Worm (Caenorhabditis elegans) whole organism, L4 larva: ENCODE results near the gene madf-8.
A peak's percentile ranks its signal among the peaks of the same experiment; 100 is the strongest.

Experiments used
- F44E2.7 ChIP-seq: fragments of 200-800 bp; sonication (Bioruptor generic); IDR thresholded peaks from 2 replicates; pipeline ENCODE4 v2.1.2; 2022; ENCODE audit warnings: missing genetic modification characterization, missing compliant biosample characterization
- R02D3.7 ChIP-seq: fragments of 150-350 bp; sonication (generic microtip); optimal IDR thresholded peaks from 3 replicates; lab custom pipeline; 2014; ENCODE audit warnings: missing biosample characterization, missing genetic modification characterization
- T20F7.1 ChIP-seq: fragments of 200-800 bp; sonication (Bioruptor generic); optimal IDR thresholded peaks from 2 replicates; lab custom pipeline; 2018; ENCODE audit warnings: mild to moderate bottlenecking, missing genetic modification characterization, missing compliant biosample characterization
- Y5F2A.4 ChIP-seq: fragments of 200-800 bp; sonication (Bioruptor generic); optimal IDR thresholded peaks from 2 replicates; lab custom pipeline; 2018; ENCODE audit warnings: mild to moderate bottlenecking, missing genetic modification characterization, missing compliant biosample characterization
- Y75B8A.6 ChIP-seq: fragments of 200-800 bp; sonication (Bioruptor generic); IDR thresholded peaks from 2 replicates; pipeline ENCODE4 v1.3.6; 2022; ENCODE audit warnings: missing genetic modification reagents, missing genetic modification characterization, missing compliant biosample characterization
- ZK546.5 ChIP-seq, 2 experiments: sonication (generic microtip); optimal IDR thresholded peaks; 2 replicates each; lab custom pipeline; 2017; ENCODE audit warnings: missing biosample characterization in 2 of 2, missing genetic modification characterization in 2 of 2
- aha-1 ChIP-seq: fragments of 150-350 bp; peaks from one replicate; lab custom pipeline; 2014; ENCODE audit warnings: missing biosample characterization, missing genetic modification characterization
- ceh-20 ChIP-seq: fragments of 200-800 bp; sonication (Bioruptor generic); IDR thresholded peaks from 2 replicates; pipeline ENCODE4 v1.3.6; 2022; ENCODE audit warnings: missing genetic modification reagents, missing genetic modification characterization, missing compliant biosample characterization
- ceh-28 ChIP-seq: fragments of 150-350 bp; optimal IDR thresholded peaks from 2 replicates; lab custom pipeline; 2014; ENCODE audit warnings: missing biosample characterization, missing genetic modification reagents, missing genetic modification characterization
- ces-1 ChIP-seq: fragments of 150-350 bp; sonication (generic microtip); optimal IDR thresholded peaks from 4 replicates; lab custom pipeline; 2014; ENCODE audit warnings: missing biosample characterization, missing genetic modification reagents, missing genetic modification characterization
- daf-16 ChIP-seq, 3 experiments: sonication (generic microtip); optimal IDR thresholded peaks; 2 replicates each; lab custom pipeline; 2016 to 2017; ENCODE audit warnings: missing genetic modification characterization in 3 of 3, missing genetic modification reagents in 3 of 3, mild to moderate bottlenecking in 2 of 3, missing compliant biosample characterization in 2 of 3, missing biosample characterization in 1 of 3, moderate library complexity in 1 of 3
- duxl-1 ChIP-seq: sonication (generic microtip); optimal IDR thresholded peaks from 2 replicates; lab custom pipeline; 2016; ENCODE audit warnings: mild to moderate bottlenecking, missing genetic modification characterization, moderate library complexity, missing compliant biosample characterization; ENCODE audit not compliant: poor library complexity
- dve-1 ChIP-seq: sonication (generic microtip); optimal IDR thresholded peaks from 2 replicates; lab custom pipeline; 2017; ENCODE audit warnings: antibody characterized with exemption, mild to moderate bottlenecking, missing genetic modification characterization, missing compliant biosample characterization; ENCODE audit not compliant: insufficient read depth
- egl-43 ChIP-seq: fragments of 200-800 bp; sonication (Bioruptor generic); IDR thresholded peaks from 2 replicates; pipeline ENCODE4 v1.3.6; 2022; ENCODE audit warnings: missing genetic modification reagents, missing genetic modification characterization, missing compliant biosample characterization
- fkh-10 ChIP-seq: fragments of 150-350 bp; optimal IDR thresholded peaks from 2 replicates; lab custom pipeline; 2014; ENCODE audit warnings: missing biosample characterization, missing genetic modification reagents, missing genetic modification characterization
- gei-8 ChIP-seq: fragments of 200-800 bp; sonication (Bioruptor generic); optimal IDR thresholded peaks from 2 replicates; lab custom pipeline; 2018; ENCODE audit warnings: mild to moderate bottlenecking, missing genetic modification characterization, missing compliant biosample characterization
- hlh-11 ChIP-seq: fragments of 200-800 bp; sonication (Bioruptor generic); optimal IDR thresholded peaks from 2 replicates; lab custom pipeline; 2018; ENCODE audit warnings: mild to moderate bottlenecking, missing genetic modification characterization, missing compliant biosample characterization
- hlh-30 ChIP-seq: sonication (generic microtip); optimal IDR thresholded peaks from 2 replicates; lab custom pipeline; 2017; ENCODE audit warnings: antibody characterized with exemption, mild to moderate bottlenecking, missing genetic modification characterization, missing compliant biosample characterization; ENCODE audit not compliant: insufficient read depth
- lin-29 ChIP-seq: fragments of 200-800 bp; sonication (Bioruptor generic); IDR thresholded peaks from 2 replicates; pipeline ENCODE4 v1.3.6; 2022; ENCODE audit warnings: missing genetic modification reagents, missing genetic modification characterization, missing compliant biosample characterization
- lin-38 ChIP-seq: fragments of 200-800 bp; sonication (Bioruptor generic); IDR thresholded peaks from 2 replicates; pipeline ENCODE4 v1.3.6; 2022; ENCODE audit warnings: missing genetic modification reagents, missing genetic modification characterization, missing compliant biosample characterization
- lsy-2 ChIP-seq, 2 experiments: fragments of 150-350 bp in 1 of 2; sonication (generic microtip) in 1 of 2; optimal IDR thresholded peaks; 2 replicates each; lab custom pipeline; 2014 to 2017; ENCODE audit warnings: missing biosample characterization in 2 of 2, missing genetic modification characterization in 2 of 2
- madf-5 ChIP-seq, 2 experiments: fragments of 200-800 bp; sonication (Bioruptor generic); IDR thresholded peaks; 2 replicates each; pipeline ENCODE4 v1.3.6; 2022; ENCODE audit warnings: missing compliant biosample characterization in 2 of 2, missing genetic modification characterization in 2 of 2
- mdt-29 ChIP-seq: fragments of 200-800 bp; sonication (Bioruptor generic); IDR thresholded peaks from 2 replicates; pipeline ENCODE4 v1.3.6; 2022; ENCODE audit warnings: missing genetic modification reagents, missing genetic modification characterization, missing compliant biosample characterization
- mep-1 ChIP-seq: fragments of 150-350 bp; sonication (generic microtip); optimal IDR thresholded peaks from 3 replicates; lab custom pipeline; 2014; ENCODE audit warnings: missing biosample characterization, missing genetic modification characterization
- mes-2 ChIP-seq: sonication (generic microtip); optimal IDR thresholded peaks from 2 replicates; lab custom pipeline; 2016; ENCODE audit warnings: missing genotype, mild to moderate bottlenecking, missing genetic modification characterization, missing compliant biosample characterization; ENCODE audit not compliant: poor library complexity, severe bottlenecking
- nhr-10 ChIP-seq: fragments of 150-350 bp; optimal IDR thresholded peaks from 2 replicates; lab custom pipeline; 2014; ENCODE audit warnings: missing biosample characterization, missing genetic modification characterization
- nhr-102 ChIP-seq: sonication (generic microtip); optimal IDR thresholded peaks from 2 replicates; lab custom pipeline; 2016; ENCODE audit warnings: mild to moderate bottlenecking, missing genetic modification characterization, moderate library complexity, missing compliant biosample characterization
- nhr-28 ChIP-seq: fragments of 150-350 bp; optimal IDR thresholded peaks from 2 replicates; lab custom pipeline; 2014; ENCODE audit warnings: missing biosample characterization, missing genetic modification characterization
- nhr-42 ChIP-seq: fragments of 200-800 bp; sonication (Bioruptor generic); IDR thresholded peaks from 2 replicates; pipeline ENCODE4 v1.3.6; 2022; ENCODE audit warnings: missing genetic modification characterization, missing compliant biosample characterization
- nhr-48 ChIP-seq: sonication (generic microtip); optimal IDR thresholded peaks from 2 replicates; lab custom pipeline; 2016; ENCODE audit warnings: mild to moderate bottlenecking, missing genetic modification characterization, missing compliant biosample characterization
- nhr-77 ChIP-seq: fragments of 150-350 bp; optimal IDR thresholded peaks from 2 replicates; lab custom pipeline; 2014; ENCODE audit warnings: missing biosample characterization, missing genetic modification characterization
- pha-4 ChIP-seq, 2 experiments: fragments of 150-350 bp in 1 of 2; fragments of 200-800 bp in 1 of 2; sonication (Bioruptor generic) in 1 of 2; IDR thresholded peaks in 1 of 2; optimal IDR thresholded peaks in 1 of 2; 2 replicates each; pipeline versions ENCODE4 v1.3.6 to Lab custom; 2014 to 2022; ENCODE audit warnings: missing genetic modification characterization in 2 of 2, missing genetic modification reagents in 2 of 2, missing biosample characterization in 1 of 2, missing compliant biosample characterization in 1 of 2
- php-3 ChIP-seq: fragments of 200-800 bp; sonication (Bioruptor generic); IDR thresholded peaks from 2 replicates; pipeline ENCODE4 v1.3.6; 2022; ENCODE audit warnings: missing genetic modification reagents, missing genetic modification characterization, missing compliant biosample characterization
- pqm-1 ChIP-seq: sonication (generic microtip); optimal IDR thresholded peaks from 2 replicates; lab custom pipeline; 2017; ENCODE audit warnings: missing biosample characterization, missing genetic modification characterization
- set-16 ChIP-seq: fragments of 200-800 bp; sonication (Bioruptor generic); IDR thresholded peaks from 2 replicates; pipeline ENCODE4 v1.3.6; 2022; ENCODE audit warnings: missing genetic modification reagents, missing genetic modification characterization, missing compliant biosample characterization
- snpc-1.2 ChIP-seq: fragments of 200-800 bp; sonication (Bioruptor generic); IDR thresholded peaks from 2 replicates; pipeline ENCODE4 v1.3.6; 2022; ENCODE audit warnings: missing genetic modification reagents, missing genetic modification characterization, missing compliant biosample characterization
- spr-1 ChIP-seq: sonication (generic microtip); optimal IDR thresholded peaks from 2 replicates; lab custom pipeline; 2016; ENCODE audit warnings: mild to moderate bottlenecking, missing genetic modification characterization, missing compliant biosample characterization
- tra-1 ChIP-seq: fragments of 200-800 bp; sonication (Bioruptor generic); IDR thresholded peaks from 2 replicates; pipeline ENCODE4 v1.3.6; 2022; ENCODE audit warnings: missing genetic modification reagents, missing genetic modification characterization, missing compliant biosample characterization
- unc-62 ChIP-seq, 3 experiments: fragments of 150-350 bp in 1 of 3; sonication (generic microtip); optimal IDR thresholded peaks in 2 of 3; peaks in 1 of 3; 1 replicate in 1 of 3; 2 replicates in 2 of 3; lab custom pipeline; 2014 to 2017; ENCODE audit warnings: missing biosample characterization in 3 of 3, missing genetic modification characterization in 3 of 3, missing genetic modification reagents in 3 of 3, missing genotype in 1 of 3
- vab-7 ChIP-seq: fragments of 200-800 bp; sonication (Bioruptor generic); IDR thresholded peaks from 2 replicates; pipeline ENCODE4 v1.3.6; 2022; ENCODE audit warnings: missing genetic modification reagents, missing genetic modification characterization, missing compliant biosample characterization
- zip-2 ChIP-seq: fragments of 150-350 bp; optimal IDR thresholded peaks from 2 replicates; lab custom pipeline; 2014; ENCODE audit warnings: missing biosample characterization, missing genetic modification characterization
- ztf-7 ChIP-seq: fragments of 150-350 bp; optimal IDR thresholded peaks from 2 replicates; lab custom pipeline; 2014; ENCODE audit warnings: missing biosample characterization, missing genetic modification characterization

The madf-8 gene

DNA sequence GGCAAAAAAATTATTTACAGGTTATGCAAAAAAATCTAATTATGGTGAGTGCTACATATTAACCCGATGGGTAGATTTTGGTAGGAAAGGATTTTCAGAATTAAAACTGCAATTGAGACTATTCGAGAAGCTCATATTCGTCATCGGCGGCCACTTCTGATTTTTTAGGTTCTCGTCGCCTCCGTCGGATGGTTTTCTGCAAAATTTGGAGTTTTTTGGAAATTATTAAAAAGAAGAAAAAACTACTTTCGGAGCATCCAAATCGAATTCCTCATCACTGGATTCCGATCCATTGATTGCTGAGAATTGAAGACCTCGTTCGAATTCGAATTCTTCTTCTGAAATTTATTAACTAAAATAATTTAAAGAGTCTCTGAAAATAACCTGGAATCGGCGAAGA is 2.3 kb upstream of the madf-8 start:
- TF ChIP-seq aha-1 (peak; percentile 3), vab-7 (no peak), pha-4 (GFP tag; IDR thresholded peaks at IDR 0.05; lab: Robert Waterston, UW) (peak; percentile 42; the same call in 1 of the 2 replicates), pha-4 (tag; optimal IDR thresholded peaks at IDR 0.05; lab: Kevin White, UChicago) (no peak), nhr-42 (GFP tag; lab: Robert Waterston, UW) (no peak), lin-38 (GFP tag; lab: Robert Waterston, UW) (peak; percentile 12; the same call in 1 of the 2 replicates), tra-1 (GFP tag; lab: Robert Waterston, UW) (0 out of 2 replicates have a peak, but pooled peaks have one; percentile 13), ceh-20 (GFP tag; lab: Robert Waterston, UW) (no peak), lsy-2 (tag; optimal IDR thresholded peaks at IDR 0.05; lab: Kevin White, UChicago) (no peak), snpc-1.2 (GFP tag; lab: Robert Waterston, UW) (no peak), dve-1 (tag; lab: Kevin White, UChicago) (peak; percentile 5), nhr-102 (tag; lab: Kevin White, UChicago) (no peak), gei-8 (GFP tag; lab: Kevin White, UChicago) (peak; percentile 25), php-3 (GFP tag; lab: Robert Waterston, UW) (0 out of 2 replicates have a peak, but pooled peaks have one; percentile 41), hlh-30 (tag; lab: Kevin White, UChicago) (no peak), lin-29 (GFP tag; lab: Robert Waterston, UW) (0 out of 2 replicates have a peak, but pooled peaks have one; percentile 17), R02D3.7 (tag; lab: Kevin White, UChicago) (no peak)
- TF ChIP-seq, all 104 proteins: peak for 8

DNA sequence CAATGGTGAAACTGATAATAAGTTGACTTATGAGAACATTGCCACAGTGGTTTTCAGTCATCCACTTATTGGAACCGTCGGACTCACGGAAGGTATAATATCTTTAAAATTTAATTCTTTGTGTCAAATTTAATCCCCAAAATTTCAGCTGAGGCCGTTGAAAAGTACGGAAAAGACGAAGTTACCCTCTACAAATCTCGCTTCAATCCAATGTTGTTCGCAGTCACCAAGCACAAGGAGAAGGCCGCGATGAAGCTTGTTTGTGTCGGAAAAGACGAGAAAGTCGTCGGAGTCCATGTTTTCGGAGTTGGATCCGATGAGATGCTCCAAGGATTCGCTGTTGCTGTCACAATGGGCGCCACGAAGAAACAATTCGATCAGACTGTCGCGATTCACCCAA is 1.8 kb upstream of the madf-8 start:
- TF ChIP-seq unc-62 (GFP tag; optimal IDR thresholded peaks at IDR 0.05 in 1 of 2; lab: Kevin White, UChicago) (peak in 1 of 2 experiments; percentile 98), unc-62 (tag; optimal IDR thresholded peaks at IDR 0.05; lab: Kevin White, UChicago) (no peak), ceh-28 (no peak), aha-1 (no peak), T20F7.1 (no peak), set-16 (peak; percentile 31; the same call in 1 of the 2 replicates), pha-4 (GFP tag; IDR thresholded peaks at IDR 0.05; lab: Robert Waterston, UW) (no peak), pha-4 (tag; optimal IDR thresholded peaks at IDR 0.05; lab: Kevin White, UChicago) (no peak), mes-2 (no peak), mep-1 (tag; lab: Kevin White, UChicago) (no peak), fkh-10 (GFP tag; lab: Kevin White, UChicago) (no peak), Y75B8A.6 (no peak), mdt-29 (GFP tag; lab: Robert Waterston, UW) (no peak)

DNA sequence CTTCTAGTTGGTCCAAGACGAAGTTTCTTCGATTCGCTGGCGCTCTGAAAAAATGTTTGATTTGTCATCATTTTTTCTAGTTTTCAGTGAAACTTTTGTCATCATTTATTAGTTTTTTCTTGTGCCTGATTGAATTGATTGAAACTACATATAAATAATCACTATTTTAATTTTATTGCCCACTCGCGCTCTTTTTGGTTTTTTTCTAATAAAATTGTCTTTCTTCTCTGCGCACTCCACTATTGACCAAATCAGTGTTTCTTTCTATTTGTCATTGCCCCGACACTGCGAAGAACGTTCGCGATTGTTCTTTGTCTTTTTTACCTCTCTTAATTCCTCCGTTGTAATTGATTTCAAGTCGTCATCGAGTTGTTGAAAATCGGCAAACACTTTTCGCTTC is 366 bp downstream of the madf-8 start:
- no peak for TF ChIP-seq zip-2 (tag; lab: Kevin White, UChicago)
- TF ChIP-seq duxl-1 = no peak
- peak; percentile 24 for TF ChIP-seq hlh-11
- peak; percentile 77 for TF ChIP-seq php-3 (GFP tag; lab: Robert Waterston, UW)
- TF ChIP-seq ztf-7 (tag; lab: Kevin White, UChicago) = no peak
- peak; percentile 64 for TF ChIP-seq dve-1 (tag; lab: Kevin White, UChicago)
- no peak for TF ChIP-seq pha-4 (GFP tag; IDR thresholded peaks at IDR 0.05; lab: Robert Waterston, UW)
- TF ChIP-seq pha-4 (tag; optimal IDR thresholded peaks at IDR 0.05; lab: Kevin White, UChicago) = peak; percentile 18
- no peak for TF ChIP-seq spr-1 (tag; lab: Kevin White, UChicago)
- peak; percentile 73 for TF ChIP-seq nhr-28
- no peak for TF ChIP-seq nhr-10 (tag; lab: Kevin White, UChicago)
- no peak for TF ChIP-seq F44E2.7 (GFP tag; lab: Robert Waterston, UW)
- TF ChIP-seq mes-2 = peak; percentile 37
- no peak for TF ChIP-seq ZK546.5 (tag; optimal IDR thresholded peaks at IDR 0.05; lab: Kevin White, UChicago)
- no peak for TF ChIP-seq daf-16 (GFP tag; optimal IDR thresholded peaks at IDR 0.05; lab: Kevin White, UChicago)
- TF ChIP-seq daf-16 (tag; optimal IDR thresholded peaks at IDR 0.05; lab: Kevin White, UChicago) = peak; percentile 70
- TF ChIP-seq madf-5 (GFP tag; IDR thresholded peaks at IDR 0.05; lab: Robert Waterston, UW) = no peak
- TF ChIP-seq mep-1 (tag; lab: Kevin White, UChicago) = peak; percentile 45
- peak in 1 of 2 experiments; percentile 48 for TF ChIP-seq unc-62 (GFP tag; optimal IDR thresholded peaks at IDR 0.05 in 1 of 2; lab: Kevin White, UChicago)
- no peak for TF ChIP-seq unc-62 (tag; optimal IDR thresholded peaks at IDR 0.05; lab: Kevin White, UChicago)
- 0 out of 2 replicates have a peak, but pooled peaks have one; percentile 2 for TF ChIP-seq lin-38 (GFP tag; lab: Robert Waterston, UW)
- peak; percentile 35 for TF ChIP-seq pqm-1 (tag; lab: Kevin White, UChicago)
- no peak for TF ChIP-seq Y5F2A.4 (GFP tag; lab: Kevin White, UChicago)
- no peak for TF ChIP-seq ces-1 (GFP tag; lab: Kevin White, UChicago)
- TF ChIP-seq nhr-77 (tag; lab: Kevin White, UChicago) = peak; percentile 35
- TF ChIP-seq aha-1 = peak; percentile 5
- no peak for TF ChIP-seq nhr-102 (tag; lab: Kevin White, UChicago)
- no peak for TF ChIP-seq nhr-48 (tag; lab: Kevin White, UChicago)
- TF ChIP-seq egl-43 = no peak
- TF ChIP-seq, all 104 proteins: peak for 13
